Worm (Caenorhabditis elegans) whole organism, mixed stage, embryonic: ENCODE results near the gene nfi-1.

ENCODE experiments used
- M03D4.4 ChIP-seq: sonication (generic microtip); optimal IDR thresholded peaks from 2 replicates; lab custom pipeline; 2017; ENCODE audit warnings: mild to moderate bottlenecking, missing genetic modification characterization, missing compliant biosample characterization
- bed-3 ChIP-seq: fragments of 200-800 bp; sonication (Bioruptor generic); optimal IDR thresholded peaks from 3 replicates; lab custom pipeline; 2018; ENCODE audit warnings: mild to moderate bottlenecking, missing genetic modification characterization, moderate library complexity, missing compliant biosample characterization
- blmp-1 ChIP-seq: fragments of 150-350 bp; optimal IDR thresholded peaks from 2 replicates; lab custom pipeline; 2014; ENCODE audit warnings: missing biosample characterization, missing genetic modification characterization
- ceh-39 ChIP-seq: fragments of 150-350 bp; optimal IDR thresholded peaks from 2 replicates; lab custom pipeline; 2014; ENCODE audit warnings: missing biosample characterization, missing genetic modification characterization
- ceh-43 ChIP-seq: fragments of 200-800 bp; sonication (Bioruptor generic); optimal IDR thresholded peaks from 2 replicates; lab custom pipeline; 2018; ENCODE audit warnings: mild to moderate bottlenecking, missing genetic modification characterization, moderate library complexity, missing compliant biosample characterization
- cnd-1 ChIP-seq: fragments of 200-800 bp; sonication (Bioruptor generic); optimal IDR thresholded peaks from 2 replicates; lab custom pipeline; 2018; ENCODE audit warnings: mild to moderate bottlenecking, missing genetic modification characterization, missing compliant biosample characterization
- drap-1 ChIP-seq: fragments of 200-800 bp; sonication (Bioruptor generic); optimal IDR thresholded peaks from 3 replicates; lab custom pipeline; 2018; ENCODE audit warnings: mild to moderate bottlenecking, missing genetic modification characterization, missing compliant biosample characterization
- elt-1 ChIP-seq: sonication (generic microtip); optimal IDR thresholded peaks from 2 replicates; lab custom pipeline; 2017; ENCODE audit warnings: missing genetic modification characterization, mild to moderate bottlenecking, missing compliant biosample characterization, antibody characterized with exemption, moderate library complexity, borderline replicate concordance; ENCODE audit not compliant: insufficient read depth
- elt-3 ChIP-seq: fragments of 150-350 bp; optimal IDR thresholded peaks from 2 replicates; lab custom pipeline; 2014; ENCODE audit warnings: missing biosample characterization, missing genetic modification characterization
- flh-1 ChIP-seq: fragments of 200-800 bp; sonication (Bioruptor generic); optimal IDR thresholded peaks from 2 replicates; lab custom pipeline; 2018; ENCODE audit warnings: mild to moderate bottlenecking, missing genetic modification characterization, moderate library complexity, missing compliant biosample characterization
- ham-2 ChIP-seq: fragments of 200-800 bp; sonication (Bioruptor generic); optimal IDR thresholded peaks from 2 replicates; lab custom pipeline; 2018; ENCODE audit warnings: mild to moderate bottlenecking, missing genetic modification characterization, missing compliant biosample characterization
- hlh-1 ChIP-seq: fragments of 150-350 bp; optimal IDR thresholded peaks from 2 replicates; lab custom pipeline; 2014; ENCODE audit warnings: missing biosample characterization, missing genetic modification reagents, missing genetic modification characterization
- lin-13 ChIP-seq: fragments of 150-350 bp; optimal IDR thresholded peaks from 2 replicates; lab custom pipeline; 2014; ENCODE audit warnings: missing biosample characterization, missing genetic modification characterization
- lin-32 ChIP-seq: fragments of 200-800 bp; sonication (Bioruptor generic); optimal IDR thresholded peaks from 2 replicates; lab custom pipeline; 2018; ENCODE audit warnings: mild to moderate bottlenecking, missing genetic modification characterization, missing compliant biosample characterization
- lsy-2 ChIP-seq: fragments of 150-350 bp; optimal IDR thresholded peaks from 2 replicates; lab custom pipeline; 2014; ENCODE audit warnings: missing biosample characterization, missing genetic modification characterization
- mab-5 ChIP-seq: fragments of 150-350 bp; optimal IDR thresholded peaks from 2 replicates; lab custom pipeline; 2014; ENCODE audit warnings: missing biosample characterization, missing genetic modification characterization
- mep-1 ChIP-seq: fragments of 150-350 bp; optimal IDR thresholded peaks from 2 replicates; lab custom pipeline; 2017; ENCODE audit warnings: missing biosample characterization, missing genetic modification reagents, missing genetic modification characterization, inconsistent platforms
- mls-2 ChIP-seq: sonication (generic microtip); optimal IDR thresholded peaks from 2 replicates; lab custom pipeline; 2016; ENCODE audit warnings: mild to moderate bottlenecking, missing genetic modification characterization, moderate library complexity, missing compliant biosample characterization
- nhr-12 ChIP-seq: fragments of 150-350 bp; optimal IDR thresholded peaks from 2 replicates; lab custom pipeline; 2014; ENCODE audit warnings: missing biosample characterization, missing genetic modification characterization
- nhr-237 ChIP-seq: fragments of 150-350 bp; optimal IDR thresholded peaks from 2 replicates; lab custom pipeline; 2014; ENCODE audit warnings: missing biosample characterization, missing genetic modification characterization
- nhr-28 ChIP-seq: fragments of 150-350 bp; optimal IDR thresholded peaks from 2 replicates; lab custom pipeline; 2014; ENCODE audit warnings: missing biosample characterization, missing genetic modification characterization
- nhr-76 ChIP-seq: sonication (generic microtip); optimal IDR thresholded peaks from 2 replicates; lab custom pipeline; 2017; ENCODE audit warnings: missing biosample characterization, missing genetic modification characterization
- pha-4 ChIP-seq: fragments of 150-350 bp; optimal IDR thresholded peaks from 2 replicates; lab custom pipeline; 2018; ENCODE audit warnings: missing biosample characterization, missing genetic modification reagents, missing genetic modification characterization
- sem-2 ChIP-seq: fragments of 200-800 bp; sonication (Bioruptor generic); optimal IDR thresholded peaks from 2 replicates; lab custom pipeline; 2018; ENCODE audit warnings: mild to moderate bottlenecking, missing genetic modification characterization, missing compliant biosample characterization
- snpc-4 ChIP-seq: fragments of 150-350 bp; optimal IDR thresholded peaks from 2 replicates; lab custom pipeline; 2014; ENCODE audit warnings: missing biosample characterization, missing genetic modification characterization
- sptf-1 ChIP-seq: sonication (generic microtip); optimal IDR thresholded peaks from 2 replicates; lab custom pipeline; 2017; ENCODE audit warnings: mild to moderate bottlenecking, missing genetic modification characterization, moderate library complexity, missing compliant biosample characterization
- tbx-8 ChIP-seq: fragments of 200-800 bp; sonication (Bioruptor generic); optimal IDR thresholded peaks from 2 replicates; lab custom pipeline; 2018; ENCODE audit warnings: mild to moderate bottlenecking, missing genetic modification characterization, moderate library complexity, missing compliant biosample characterization
- unc-120 ChIP-seq: sonication (generic microtip); optimal IDR thresholded peaks from 2 replicates; lab custom pipeline; 2017; ENCODE audit warnings: missing genetic modification characterization, missing compliant biosample characterization; ENCODE audit not compliant: poor library complexity, severe bottlenecking
- unc-39 ChIP-seq: fragments of 150-350 bp; optimal IDR thresholded peaks from 2 replicates; lab custom pipeline; 2014; ENCODE audit warnings: missing biosample characterization, missing genetic modification characterization
- unc-62 ChIP-seq: fragments of 150-350 bp; optimal IDR thresholded peaks from 2 replicates; lab custom pipeline; 2014; ENCODE audit warnings: missing biosample characterization, missing genetic modification reagents, missing genetic modification characterization

The nfi-1 gene

ce11 chrII:7537603-7538230 is at the start of gene nfi-1:
Gene nfi-1, plus strand, starts transcription at chrII:7538180.
- peak; percentile 67 for TF ChIP-seq mep-1 (tag; lab: Kevin White, UChicago)
- TF ChIP-seq hlh-1 (tag; lab: Kevin White, UChicago): peak; percentile 10
- TF ChIP-seq lin-32: no peak
- TF ChIP-seq lsy-2 (tag; lab: Kevin White, UChicago): peak; percentile 82
- TF ChIP-seq ceh-39 (tag; lab: Kevin White, UChicago): peak; percentile 8
- no peak for TF ChIP-seq flh-1 (GFP tag; lab: Kevin White, UChicago)

ce11 chrII:7489605-7490004 is 48.4 kb upstream of the nfi-1 start, which contains the start of gene D1022.9:
Gene D1022.9, minus strand, starts transcription at chrII:7489705.
- no peak for TF ChIP-seq blmp-1 (tag; lab: Kevin White, UChicago)
- no peak for TF ChIP-seq elt-1 (tag; lab: Kevin White, UChicago)
- no peak for TF ChIP-seq nhr-237
- TF ChIP-seq cnd-1 (tag; lab: Kevin White, UChicago): no peak
- no peak for TF ChIP-seq nhr-28
- no peak for TF ChIP-seq lin-32
- TF ChIP-seq ham-2 (GFP tag; lab: Kevin White, UChicago): no peak
- TF ChIP-seq elt-3 (tag; lab: Kevin White, UChicago): no peak
- TF ChIP-seq ceh-39 (tag; lab: Kevin White, UChicago): no peak
- no peak for TF ChIP-seq bed-3
- no peak for TF ChIP-seq sptf-1 (tag; lab: Kevin White, UChicago)
- no peak for TF ChIP-seq mab-5 (tag; lab: Kevin White, UChicago)
- TF ChIP-seq tbx-8: no peak
- no peak for TF ChIP-seq unc-120 (tag; lab: Kevin White, UChicago)
- TF ChIP-seq lsy-2 (tag; lab: Kevin White, UChicago): no peak
- TF ChIP-seq snpc-4 (tag; lab: Kevin White, UChicago): no peak
- no peak for TF ChIP-seq nhr-12 (tag; lab: Kevin White, UChicago)
- no peak for TF ChIP-seq lin-13 (tag; lab: Kevin White, UChicago)
- no peak for TF ChIP-seq unc-62 (GFP tag; lab: Kevin White, UChicago)
- TF ChIP-seq M03D4.4 (tag; lab: Kevin White, UChicago): no peak

ce11 chrII:7493599-7493998 is 44.4 kb upstream of the nfi-1 start, which contains the start of gene nas-23:
Gene nas-23, minus strand, starts transcription at chrII:7493699.
- TF ChIP-seq M03D4.4 (tag; lab: Kevin White, UChicago) (no peak), nhr-12 (tag; lab: Kevin White, UChicago) (no peak), lin-13 (tag; lab: Kevin White, UChicago) (no peak), unc-62 (GFP tag; lab: Kevin White, UChicago) (no peak), tbx-8 (no peak), bed-3 (no peak), mep-1 (tag; lab: Kevin White, UChicago) (no peak), snpc-4 (tag; lab: Kevin White, UChicago) (no peak), lin-32 (no peak), nhr-28 (no peak), mab-5 (tag; lab: Kevin White, UChicago) (no peak), sem-2 (GFP tag; lab: Kevin White, UChicago) (no peak), blmp-1 (tag; lab: Kevin White, UChicago) (no peak), unc-39 (tag; lab: Kevin White, UChicago) (no peak), nhr-76 (tag; lab: Kevin White, UChicago) (no peak), ceh-39 (tag; lab: Kevin White, UChicago) (no peak), mls-2 (tag; lab: Kevin White, UChicago) (no peak), pha-4 (no peak)
- TF ChIP-seq, all 35 proteins: peak for 0

- no peak for TF ChIP-seq drap-1 (GFP tag; lab: Kevin White, UChicago)
- TF ChIP-seq pha-4: no peak
- TF ChIP-seq ceh-43 (GFP tag; lab: Kevin White, UChicago): no peak
- no peak for TF ChIP-seq ceh-39 (tag; lab: Kevin White, UChicago)
- TF ChIP-seq ham-2 (GFP tag; lab: Kevin White, UChicago): no peak
- TF ChIP-seq sem-2 (GFP tag; lab: Kevin White, UChicago): no peak
- no peak for TF ChIP-seq elt-1 (tag; lab: Kevin White, UChicago)
Measured at ce11 chrII:7494155-7494554, 43.8 kb upstream of the nfi-1 start, which contains the start of gene R10H1.1. Gene R10H1.1, plus strand, starts transcription at chrII:7494455.
